Worm (Caenorhabditis elegans) whole organism, midembryonic: Measurements from ENCODE around the gene T12B3.3.

Experiments
- flt-1 ChIP-seq: fragments of 200-800 bp; sonication (Bioruptor generic); IDR thresholded peaks from 2 replicates; pipeline ENCODE4 v1.3.6; 2022; ENCODE audit warnings: missing genetic modification characterization, missing compliant biosample characterization
- med-1 ChIP-seq: sonication (generic microtip); optimal IDR thresholded peaks from 2 replicates; lab custom pipeline; 2017; ENCODE audit warnings: missing genetic modification characterization, mild to moderate bottlenecking, missing compliant biosample characterization, antibody characterized with exemption, missing genetic modification reagents; ENCODE audit not compliant: insufficient read depth
- ref-1 ChIP-seq: fragments of 200-800 bp; sonication (Bioruptor generic); conservative IDR thresholded peaks from 2 replicates; pipeline ENCODE4 v1.3.6; 2022; ENCODE audit warnings: missing genetic modification reagents, missing genetic modification characterization, missing compliant biosample characterization
- ztf-29 ChIP-seq: fragments of 200-800 bp; sonication (Bioruptor generic); IDR thresholded peaks from 2 replicates; pipeline ENCODE4 v1.3.6; 2022; ENCODE audit warnings: missing genetic modification reagents, missing genetic modification characterization, missing compliant biosample characterization

- no peak for TF ChIP-seq ref-1 (GFP tag; lab: Robert Waterston, UW)
- no peak for TF ChIP-seq flt-1 (GFP tag; lab: Robert Waterston, UW)
- TF ChIP-seq ztf-29 (GFP tag; lab: Robert Waterston, UW): no peak
- TF ChIP-seq med-1 (GFP tag; lab: Kevin White, UChicago): no peak
Measured at ce11 chrIV:7332695-7333094, 42.3 kb upstream of the T12B3.3 start, which contains the start of gene ocr-4.
